Fruit fly (Drosophila melanogaster): ENCODE results near the gene Cpr73D.
A peak's percentile ranks its signal among the peaks of the same experiment; 100 is the strongest.

The Cpr73D gene

DNA sequence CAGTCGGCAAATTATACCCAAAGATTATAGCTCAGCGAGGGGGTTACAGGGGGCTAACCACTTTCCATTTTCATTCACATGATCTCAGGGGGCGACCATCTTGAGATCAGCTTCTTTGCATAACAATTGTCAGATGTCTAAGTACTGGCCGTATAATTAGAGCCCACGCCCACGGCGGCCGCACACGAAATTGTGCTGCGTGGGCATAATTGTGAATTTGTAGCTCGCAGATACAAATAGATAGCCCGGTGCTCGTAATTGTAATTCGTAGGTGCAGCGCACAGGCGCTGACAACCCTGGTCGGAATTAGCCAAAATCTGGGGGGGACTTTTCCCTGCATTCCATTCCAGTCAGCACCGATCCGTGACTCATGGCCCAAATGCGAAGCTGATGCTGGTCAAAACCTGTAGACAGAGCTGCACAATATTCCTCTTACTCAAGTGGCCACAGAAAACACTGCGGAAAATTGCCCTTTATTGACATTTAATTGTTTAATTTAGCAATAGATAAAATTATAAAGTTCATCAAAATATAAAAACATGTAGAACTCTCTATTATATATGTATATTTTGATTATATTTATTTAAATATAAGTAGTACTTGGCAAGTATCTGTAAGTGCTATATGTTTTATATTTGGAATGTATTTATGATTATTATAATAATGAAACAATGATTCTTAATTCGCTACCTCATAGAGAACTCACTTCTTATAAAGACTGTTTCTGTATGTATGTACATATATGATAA, 14.3 kb upstream of the Cpr73D start:
- TF ChIP-seq Sp1 (GFP tag; optimal IDR thresholded peaks at IDR 0.05): peak; percentile 17
- TF ChIP-seq HLH106 (tag; optimal IDR thresholded peaks at IDR 0.05): peak; percentile 21
- TF ChIP-seq foxo (GFP tag; optimal IDR thresholded peaks at IDR 0.05): peak in 1 of 2 experiments; percentile 16
- no peak for TF ChIP-seq rgr (GFP tag; optimal IDR thresholded peaks at IDR 0.05)

DNA sequence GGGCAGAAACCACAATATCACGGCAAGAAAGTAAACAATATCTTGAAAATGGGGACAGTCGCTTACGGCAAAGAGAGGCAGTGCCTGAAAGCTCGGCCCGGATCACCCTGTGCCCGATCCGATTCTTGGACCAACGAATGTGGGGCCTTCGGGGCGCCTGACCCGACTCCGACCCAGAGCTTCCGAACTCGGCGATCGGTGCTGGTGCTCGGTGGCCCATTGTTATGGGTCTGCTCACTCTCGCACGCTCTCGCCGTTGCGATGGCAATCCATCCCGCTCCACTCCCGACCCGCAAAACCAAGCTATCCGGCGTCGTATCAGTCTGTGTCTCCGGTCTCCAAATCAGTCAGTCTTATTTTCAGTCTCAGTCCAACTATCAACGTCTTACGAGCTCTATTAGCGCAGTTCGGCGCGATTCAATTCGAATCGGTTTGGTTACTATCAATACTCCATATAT, 12.2 kb upstream of the Cpr73D start, which contains the start of gene Exn:
TSS of gene Exn (plus strand) at position 362 of the 458 bp plus-strand sequence.
- TF ChIP-seq sage (GFP tag; optimal IDR thresholded peaks at IDR 0.05): no peak
- no peak for TF ChIP-seq N (GFP tag; optimal IDR thresholded peaks at IDR 0.05)
- TF ChIP-seq CG32264 (GFP tag; optimal IDR thresholded peaks at IDR 0.05): no peak
- no peak for TF ChIP-seq woc (GFP tag; optimal IDR thresholded peaks at IDR 0.05)
- peak; percentile 84 for TF ChIP-seq Dif (GFP tag; optimal IDR thresholded peaks at IDR 0.05; ENCODE audit: partially characterized antibody)
- TF ChIP-seq Dfd (GFP tag; optimal IDR thresholded peaks at IDR 0.05): no peak
- TF ChIP-seq dl (GFP tag; optimal IDR thresholded peaks at IDR 0.05; ENCODE audit: insufficient read depth in 1 of 2, partially characterized antibody in 2 of 2): peak; percentile 65 to 77
- TF ChIP-seq Abd-B (GFP tag; optimal IDR thresholded peaks at IDR 0.05): no peak
- no peak for TF ChIP-seq usp (GFP tag; optimal IDR thresholded peaks at IDR 0.05)
- peak; percentile 63 for TF ChIP-seq Hnf4 (GFP tag; optimal IDR thresholded peaks at IDR 0.05)
- TF ChIP-seq foxo (GFP tag; optimal IDR thresholded peaks at IDR 0.05): no peak
- no peak for TF ChIP-seq Jra (GFP tag; optimal IDR thresholded peaks at IDR 0.05)
- no peak for TF ChIP-seq CrebA (GFP tag; optimal IDR thresholded peaks at IDR 0.05; ENCODE audit: borderline replicate concordance)
- TF ChIP-seq Sp1 (GFP tag; optimal IDR thresholded peaks at IDR 0.05): no peak
- TF ChIP-seq Hr83 (GFP tag; optimal IDR thresholded peaks at IDR 0.05; ENCODE audit: poor library complexity, severe bottlenecking): no peak
- no peak for TF ChIP-seq jim (GFP tag; optimal IDR thresholded peaks at IDR 0.05)
- peak; percentile 23 for TF ChIP-seq OdsH (GFP tag; optimal IDR thresholded peaks at IDR 0.05)
- TF ChIP-seq Vsx2 (GFP tag; optimal IDR thresholded peaks at IDR 0.05; ENCODE audit: partially characterized antibody): no peak
- no peak for TF ChIP-seq sv (GFP tag; optimal IDR thresholded peaks at IDR 0.05)
- TF ChIP-seq psq (GFP tag; optimal IDR thresholded peaks at IDR 0.05): peak; percentile 9
- TF ChIP-seq Rel (GFP tag; optimal IDR thresholded peaks at IDR 0.05): no peak
- peak; percentile 50 for TF ChIP-seq Rel (tag; optimal IDR thresholded peaks at IDR 0.05)
- no peak for TF ChIP-seq GATAd (GFP tag; optimal IDR thresholded peaks at IDR 0.05)
- peak; percentile 70 for TF ChIP-seq br (GFP tag; optimal IDR thresholded peaks at IDR 0.05)
- no peak for TF ChIP-seq ey (GFP tag; optimal IDR thresholded peaks at IDR 0.05)
- no peak for TF ChIP-seq HLH106 (tag; optimal IDR thresholded peaks at IDR 0.05)
- TF ChIP-seq pan (optimal IDR thresholded peaks at IDR 0.05): no peak
- TF ChIP-seq Mio (GFP tag; optimal IDR thresholded peaks at IDR 0.05): no peak
- peak; percentile 34 for TF ChIP-seq rgr (GFP tag; optimal IDR thresholded peaks at IDR 0.05)
- no peak for TF ChIP-seq h (GFP tag; optimal IDR thresholded peaks at IDR 0.05)
- no peak for TF ChIP-seq CG9705 (GFP tag; optimal IDR thresholded peaks at IDR 0.05)
- TF ChIP-seq Hr78 (GFP tag; optimal IDR thresholded peaks at IDR 0.05): no peak
- TF ChIP-seq Myc (optimal IDR thresholded peaks at IDR 0.05): no peak
- peak; percentile 42 for TF ChIP-seq fru (GFP tag; optimal IDR thresholded peaks at IDR 0.05)
- no peak for TF ChIP-seq tai (GFP tag; optimal IDR thresholded peaks at IDR 0.05)
- no peak for TF ChIP-seq brk (GFP tag; optimal IDR thresholded peaks at IDR 0.05)
- no peak for TF ChIP-seq lola (GFP tag; optimal IDR thresholded peaks at IDR 0.05)
- TF ChIP-seq dsf (GFP tag; optimal IDR thresholded peaks at IDR 0.05; ENCODE audit: borderline replicate concordance): no peak
- TF ChIP-seq dmrt93B (GFP tag; optimal IDR thresholded peaks at IDR 0.05): no peak
